Worm (Caenorhabditis elegans) whole organism, mixed stage, embryonic: ENCODE measurements around the gene ZK863.8.

Experiments used
- ces-1 ChIP-seq: fragments of 150-350 bp; optimal IDR thresholded peaks from 2 replicates; lab custom pipeline; 2014; ENCODE audit warnings: missing biosample characterization, missing genetic modification reagents, missing genetic modification characterization
- cnd-1 ChIP-seq: fragments of 200-800 bp; sonication (Bioruptor generic); optimal IDR thresholded peaks from 2 replicates; lab custom pipeline; 2018; ENCODE audit warnings: mild to moderate bottlenecking, missing genetic modification characterization, missing compliant biosample characterization
- elt-1 ChIP-seq: sonication (generic microtip); optimal IDR thresholded peaks from 2 replicates; lab custom pipeline; 2017; ENCODE audit warnings: missing genetic modification characterization, mild to moderate bottlenecking, missing compliant biosample characterization, antibody characterized with exemption, moderate library complexity, borderline replicate concordance; ENCODE audit not compliant: insufficient read depth
- elt-3 ChIP-seq: fragments of 150-350 bp; optimal IDR thresholded peaks from 2 replicates; lab custom pipeline; 2014; ENCODE audit warnings: missing biosample characterization, missing genetic modification characterization
- nhr-12 ChIP-seq: fragments of 150-350 bp; optimal IDR thresholded peaks from 2 replicates; lab custom pipeline; 2014; ENCODE audit warnings: missing biosample characterization, missing genetic modification characterization
- nhr-76 ChIP-seq: sonication (generic microtip); optimal IDR thresholded peaks from 2 replicates; lab custom pipeline; 2017; ENCODE audit warnings: missing biosample characterization, missing genetic modification characterization
- sptf-1 ChIP-seq: sonication (generic microtip); optimal IDR thresholded peaks from 2 replicates; lab custom pipeline; 2017; ENCODE audit warnings: mild to moderate bottlenecking, missing genetic modification characterization, moderate library complexity, missing compliant biosample characterization
- ztf-11 ChIP-seq: fragments of 150-350 bp; optimal IDR thresholded peaks from 2 replicates; lab custom pipeline; 2014; ENCODE audit warnings: missing biosample characterization, missing genetic modification characterization

DNA sequence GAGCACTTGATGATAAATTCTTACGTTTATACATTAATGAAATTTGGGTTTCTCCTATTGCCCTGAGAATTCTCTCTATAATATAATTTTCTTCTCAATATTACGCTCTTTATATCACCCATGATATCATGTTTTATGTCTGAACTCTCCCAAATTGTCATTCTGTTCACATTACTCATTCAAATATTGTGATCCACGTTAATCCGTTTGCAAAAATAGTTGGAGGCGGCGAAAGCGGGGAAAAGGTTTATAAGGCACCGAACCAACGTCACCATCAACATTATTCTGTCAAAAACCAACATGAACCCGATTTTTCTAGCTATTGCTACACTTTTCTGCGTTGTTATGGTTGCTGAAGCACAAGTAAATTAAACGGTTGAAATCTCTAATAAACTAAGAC, 34.5 kb downstream of the ZK863.8 start, which contains the start of gene C27A7.8:
- no peak for TF ChIP-seq elt-3 (tag; lab: Kevin White, UChicago)
- TF ChIP-seq cnd-1 (tag; lab: Kevin White, UChicago): no peak
- TF ChIP-seq nhr-12 (tag; lab: Kevin White, UChicago): no peak
- no peak for TF ChIP-seq sptf-1 (tag; lab: Kevin White, UChicago)
- TF ChIP-seq nhr-76 (tag; lab: Kevin White, UChicago): no peak
- TF ChIP-seq elt-1: no peak
- TF ChIP-seq ztf-11 (tag; lab: Kevin White, UChicago): no peak
- no peak for TF ChIP-seq ces-1 (GFP tag; lab: Kevin White, UChicago)
